Fruit fly (Drosophila melanogaster) whole organism, embryonic: ENCODE data around the gene Cks85A.
A peak's percentile ranks its signal among the peaks of the same experiment; 100 is the strongest.

Source experiments
- Ada2b ChIP-seq: fragments of 200-800 bp; sonication (Bioruptor generic); IDR thresholded peaks from 2 replicates; pipeline ENCODE4 v1.3.6; 2022; ENCODE audit warnings: missing biosample characterization, missing genetic modification characterization
- Antp ChIP-seq: fragments of 200-800 bp; sonication (Bioruptor generic); optimal IDR thresholded peaks from 3 replicates; lab custom pipeline; 2016; ENCODE audit warnings: missing biosample characterization, missing genetic modification characterization
- CG10654 ChIP-seq: fragments of 200-800 bp; sonication (Bioruptor generic); optimal IDR thresholded peaks from 2 replicates; lab custom pipeline; 2016; ENCODE audit warnings: missing biosample characterization, missing genetic modification characterization
- CG11560 ChIP-seq: fragments of 200-800 bp; sonication (Bioruptor generic); IDR thresholded peaks from 3 replicates; pipeline ENCODE4 v1.3.6; 2022; ENCODE audit warnings: missing biosample characterization, missing genetic modification characterization
- CG12104 ChIP-seq: fragments of 200-800 bp; sonication (Bioruptor generic); optimal IDR thresholded peaks from 3 replicates; lab custom pipeline; 2016; ENCODE audit warnings: missing biosample characterization, missing genetic modification characterization
- CG13624 ChIP-seq: fragments of 200-800 bp; sonication (Bioruptor generic); optimal IDR thresholded peaks from 2 replicates; lab custom pipeline; 2016; ENCODE audit warnings: missing biosample characterization, missing genetic modification characterization
- CG14860 ChIP-seq: fragments of 200-800 bp; sonication (Bioruptor generic); IDR thresholded peaks from 3 replicates; pipeline ENCODE4 v1.3.6; 2022; ENCODE audit warnings: missing biosample characterization, missing genetic modification characterization; ENCODE audit not compliant: partially characterized antibody
- CG15269 ChIP-seq: fragments of 200-800 bp; sonication (Bioruptor generic); optimal IDR thresholded peaks from 2 replicates; lab custom pipeline; 2018; ENCODE audit warnings: missing biosample characterization, mild to moderate bottlenecking, missing genetic modification characterization, moderate library complexity
- CG17385 ChIP-seq: fragments of 200-800 bp; sonication (Bioruptor generic); optimal IDR thresholded peaks from 3 replicates; lab custom pipeline; 2018; ENCODE audit warnings: missing biosample characterization, mild to moderate bottlenecking, missing genetic modification characterization
- CG17829 ChIP-seq: fragments of 200-800 bp; optimal IDR thresholded peaks from 2 replicates; lab custom pipeline; 2019; ENCODE audit warnings: missing biosample characterization, mild to moderate bottlenecking, missing genetic modification characterization, moderate library complexity
- CG18262 ChIP-seq: fragments of 200-800 bp; optimal IDR thresholded peaks from 3 replicates; lab custom pipeline; 2019; ENCODE audit warnings: missing biosample characterization, mild to moderate bottlenecking, missing genetic modification characterization, moderate library complexity
- CG18476 ChIP-seq: fragments of 200-800 bp; sonication (Bioruptor generic); optimal IDR thresholded peaks from 2 replicates; lab custom pipeline; 2016; ENCODE audit warnings: missing biosample characterization, mild to moderate bottlenecking, missing genetic modification characterization
- CG30431 ChIP-seq: fragments of 200-800 bp; sonication (Bioruptor generic); optimal IDR thresholded peaks from 2 replicates; lab custom pipeline; 2017; ENCODE audit warnings: missing biosample characterization, missing genetic modification characterization
- CG32532 ChIP-seq: fragments of 200-800 bp; sonication (Bioruptor generic); IDR thresholded peaks from 2 replicates; pipeline ENCODE4 v1.3.6; 2022; ENCODE audit warnings: missing biosample characterization, missing genetic modification characterization
- CG3281 ChIP-seq: fragments of 200-800 bp; sonication (Bioruptor generic); optimal IDR thresholded peaks from 3 replicates; lab custom pipeline; 2017; ENCODE audit warnings: missing biosample characterization, mild to moderate bottlenecking, missing genetic modification characterization
- CG34376 ChIP-seq: fragments of 200-800 bp; sonication (Bioruptor generic); optimal IDR thresholded peaks from 2 replicates; lab custom pipeline; 2018; ENCODE audit warnings: missing biosample characterization, mild to moderate bottlenecking, missing genetic modification characterization
- CG34422 ChIP-seq: fragments of 200-800 bp; sonication (Bioruptor generic); IDR thresholded peaks from 3 replicates; pipeline ENCODE4 v1.3.6; 2022; ENCODE audit warnings: missing biosample characterization, missing genetic modification characterization
- CG4617 ChIP-seq: fragments of 200-800 bp; sonication (Bioruptor generic); optimal IDR thresholded peaks from 3 replicates; lab custom pipeline; 2016; ENCODE audit warnings: missing biosample characterization, missing genetic modification characterization, borderline replicate concordance
- CG7357 ChIP-seq: fragments of 200-800 bp; sonication (Bioruptor generic); IDR thresholded peaks from 3 replicates; pipeline ENCODE4 v1.3.6; 2022; ENCODE audit warnings: missing biosample characterization, missing genetic modification characterization
- E2f1 ChIP-seq: fragments of 200-800 bp; sonication (Bioruptor generic); IDR thresholded peaks from 2 replicates; pipeline ENCODE4 v1.3.6; 2022; ENCODE audit warnings: missing biosample characterization, missing genetic modification characterization
- Hsf ChIP-seq: fragments of 200-800 bp; sonication (Bioruptor generic); optimal IDR thresholded peaks from 3 replicates; lab custom pipeline; 2016; ENCODE audit warnings: missing biosample characterization, missing genetic modification characterization
- Myb ChIP-seq: fragments of 200-800 bp; sonication (Bioruptor generic); optimal IDR thresholded peaks from 2 replicates; lab custom pipeline; 2016; ENCODE audit warnings: missing biosample characterization, missing genetic modification characterization
- Nf-YC ChIP-seq: fragments of 200-800 bp; optimal IDR thresholded peaks from 3 replicates; lab custom pipeline; 2019; ENCODE audit warnings: missing biosample characterization, mild to moderate bottlenecking, missing genetic modification characterization, moderate library complexity
- Sox102F ChIP-seq: fragments of 200-800 bp; sonication (Bioruptor generic); optimal IDR thresholded peaks from 2 replicates; lab custom pipeline; 2018; ENCODE audit warnings: missing biosample characterization, mild to moderate bottlenecking, missing genetic modification characterization, moderate library complexity
- Tbp ChIP-seq: fragments of >200 bp; optimal IDR thresholded peaks from 2 replicates; lab custom pipeline; 2018; ENCODE audit warnings: missing biosample characterization, missing genetic modification characterization
- Usf ChIP-seq: fragments of 200-800 bp; sonication (Bioruptor generic); optimal IDR thresholded peaks from 2 replicates; lab custom pipeline; 2017; ENCODE audit warnings: missing genotype, missing biosample characterization, missing genetic modification characterization
- Xbp1 ChIP-seq: fragments of 200-800 bp; sonication (Bioruptor generic); optimal IDR thresholded peaks from 3 replicates; lab custom pipeline; 2016; ENCODE audit warnings: missing biosample characterization, mild to moderate bottlenecking, missing genetic modification characterization
- amos ChIP-seq: fragments of 200-800 bp; sonication (Bioruptor generic); IDR thresholded peaks from 2 replicates; pipeline ENCODE4 v1.3.6; 2022; ENCODE audit warnings: missing biosample characterization, missing genetic modification characterization; ENCODE audit not compliant: partially characterized antibody
- ara ChIP-seq: fragments of 200-800 bp; sonication (Bioruptor generic); IDR thresholded peaks from 2 replicates; pipeline ENCODE4 v1.3.6; 2022; ENCODE audit warnings: missing biosample characterization, missing genetic modification characterization
- bbx ChIP-seq: fragments of 200-800 bp; sonication (Bioruptor generic); IDR thresholded peaks from 2 replicates; pipeline ENCODE4 v1.3.6; 2022; ENCODE audit warnings: missing biosample characterization, missing genetic modification characterization; ENCODE audit not compliant: partially characterized antibody
- cg ChIP-seq: fragments of 200-800 bp; sonication (Bioruptor generic); optimal IDR thresholded peaks from 3 replicates; lab custom pipeline; 2019; ENCODE audit warnings: missing biosample characterization, mild to moderate bottlenecking, missing genetic modification characterization, moderate library complexity
- chm ChIP-seq: fragments of 200-800 bp; sonication (Bioruptor generic); IDR thresholded peaks from 2 replicates; pipeline ENCODE4 v1.3.6; 2022; ENCODE audit warnings: missing biosample characterization, missing genetic modification characterization
- dm ChIP-seq: fragments of 200-800 bp; sonication (Bioruptor generic); optimal IDR thresholded peaks from 3 replicates; lab custom pipeline; 2016; ENCODE audit warnings: missing biosample characterization, missing genetic modification characterization
- fd102C ChIP-seq: fragments of 200-800 bp; sonication (Bioruptor generic); optimal IDR thresholded peaks from 2 replicates; lab custom pipeline; 2018; ENCODE audit warnings: missing biosample characterization, mild to moderate bottlenecking, missing genetic modification characterization, moderate library complexity
- gem ChIP-seq: fragments of 200-800 bp; sonication (Bioruptor generic); optimal IDR thresholded peaks from 2 replicates; lab custom pipeline; 2019; ENCODE audit warnings: missing biosample characterization, mild to moderate bottlenecking, missing genetic modification characterization, moderate library complexity
- gfzf ChIP-seq: fragments of 200-800 bp; sonication (Bioruptor generic); optimal IDR thresholded peaks from 2 replicates; lab custom pipeline; 2016; ENCODE audit warnings: missing biosample characterization, mild to moderate bottlenecking, missing genetic modification characterization, moderate library complexity
- inv ChIP-seq: fragments of 200-800 bp; sonication (Bioruptor generic); IDR thresholded peaks from 2 replicates; pipeline ENCODE4 v1.3.6; 2022; ENCODE audit warnings: missing biosample characterization, missing genetic modification characterization; ENCODE audit not compliant: partially characterized antibody
- jing ChIP-seq: fragments of 200-800 bp; sonication (Bioruptor generic); optimal IDR thresholded peaks from 2 replicates; lab custom pipeline; 2018; ENCODE audit warnings: missing biosample characterization, mild to moderate bottlenecking, missing genetic modification characterization
- kah ChIP-seq: fragments of 200-800 bp; sonication (Bioruptor generic); optimal IDR thresholded peaks from 2 replicates; lab custom pipeline; 2018; ENCODE audit warnings: missing biosample characterization, mild to moderate bottlenecking, missing genetic modification characterization
- kni ChIP-seq: fragments of 200-800 bp; sonication (Bioruptor generic); optimal IDR thresholded peaks from 3 replicates; lab custom pipeline; 2017; ENCODE audit warnings: mild to moderate bottlenecking, missing biosample characterization, missing genetic modification reagents, missing genetic modification characterization
- lov ChIP-seq, 2 experiments: fragments of 200-800 bp in 1 of 2; fragments of >200 bp in 1 of 2; sonication (Bioruptor generic) in 1 of 2; IDR thresholded peaks in 1 of 2; optimal IDR thresholded peaks in 1 of 2; 2 replicates in 1 of 2; 3 replicates in 1 of 2; pipeline versions ENCODE4 v1.3.6 to Lab custom; 2017 to 2022; ENCODE audit warnings: missing biosample characterization in 1 of 2, missing genetic modification characterization in 1 of 2
- nmo ChIP-seq: fragments of 200-800 bp; sonication (Bioruptor generic); optimal IDR thresholded peaks from 2 replicates; lab custom pipeline; 2018; ENCODE audit warnings: missing biosample characterization, mild to moderate bottlenecking, missing genetic modification characterization, moderate library complexity
- scrt ChIP-seq: fragments of 200-800 bp; sonication (Bioruptor generic); optimal IDR thresholded peaks from 2 replicates; lab custom pipeline; 2018; ENCODE audit warnings: missing biosample characterization, mild to moderate bottlenecking, missing genetic modification characterization, moderate library complexity
- sim ChIP-seq: fragments of 200-800 bp; sonication (Bioruptor generic); IDR thresholded peaks from 2 replicates; pipeline ENCODE4 v1.3.6; 2022; ENCODE audit warnings: missing biosample characterization, missing genetic modification characterization
- ssp ChIP-seq: fragments of 200-800 bp; sonication (Bioruptor generic); IDR thresholded peaks from 2 replicates; pipeline ENCODE4 v1.3.6; 2022; ENCODE audit warnings: missing biosample characterization, missing genetic modification characterization
- tin ChIP-seq: fragments of 200-800 bp; sonication (Bioruptor generic); optimal IDR thresholded peaks from 3 replicates; lab custom pipeline; 2016; ENCODE audit warnings: missing biosample characterization, missing genetic modification characterization
- tna ChIP-seq: fragments of 200-800 bp; sonication (Bioruptor generic); IDR thresholded peaks from 2 replicates; pipeline ENCODE4 v1.3.6; 2022; ENCODE audit warnings: missing biosample characterization, missing genetic modification characterization; ENCODE audit not compliant: partially characterized antibody
- vnd ChIP-seq: fragments of 200-800 bp; sonication (Bioruptor generic); IDR thresholded peaks from 3 replicates; pipeline ENCODE4 v1.3.6; 2022; ENCODE audit warnings: missing biosample characterization, missing genetic modification characterization; ENCODE audit not compliant: partially characterized antibody

The Cks85A gene

dm6 chr3R:8715851-8716550 is 2.3 kb downstream of the Cks85A start, which contains the start of gene TMEM216 (continued):
- TF ChIP-seq lov (optimal IDR thresholded peaks at IDR 0.05; lab: Kevin White, UChicago) (no peak), lov (GFP tag; IDR thresholded peaks at IDR 0.05; lab: Robert Waterston, UW) (no peak), amos (GFP tag; lab: Robert Waterston, UW) (peak; percentile 41; the same call in 1 of the 2 replicates), Xbp1 (GFP tag; lab: Kevin White, UChicago) (no peak), dm (peak; percentile 76), fd102C (GFP tag; lab: Kevin White, UChicago) (no peak), vnd (GFP tag; lab: Robert Waterston, UW) (0 out of 3 replicates have a peak, but pooled peaks have one; percentile 34), bbx (peak; percentile 66), gfzf (GFP tag; lab: Kevin White, UChicago) (peak; percentile 94), CG11560 (peak; percentile 85; the same call in 2 of the 3 replicates), Myb (GFP tag; lab: Kevin White, UChicago) (peak; percentile 56)

- TF ChIP-seq CG15269 (tag; lab: Kevin White, UChicago) (no peak), CG12104 (no peak), nmo (GFP tag; lab: Kevin White, UChicago) (no peak), Antp (GFP tag; lab: Kevin White, UChicago) (no peak), CG17385 (no peak), Hsf (GFP tag; lab: Kevin White, UChicago) (no peak), Ada2b (no peak), inv (GFP tag; lab: Robert Waterston, UW) (0 out of 2 replicates have a peak, but pooled peaks have one; percentile 8), tna (GFP tag; lab: Robert Waterston, UW) (0 out of 2 replicates have a peak, but pooled peaks have one; percentile 11), CG17829 (no peak), gem (tag; lab: Kevin White, UChicago) (no peak), CG32532 (GFP tag; lab: Robert Waterston, UW) (0 out of 2 replicates have a peak, but pooled peaks have one; percentile 9), kni (GFP tag; lab: Kevin White, UChicago) (no peak), CG7357 (GFP tag; lab: Robert Waterston, UW) (no peak), chm (GFP tag; lab: Robert Waterston, UW) (peak; percentile 51; the same call in 1 of the 2 replicates), CG18262 (no peak), jing (no peak), CG18476 (GFP tag; lab: Kevin White, UChicago) (no peak), CG30431 (no peak), Sox102F (GFP tag; lab: Kevin White, UChicago) (no peak), cg (GFP tag; lab: Kevin White, UChicago) (no peak), scrt (GFP tag; lab: Kevin White, UChicago) (peak; percentile 53), Tbp (GFP tag; lab: Kevin White, UChicago) (no peak), Nf-YC (tag; lab: Kevin White, UChicago) (no peak), sim (no peak), tin (GFP tag; lab: Kevin White, UChicago) (no peak), CG13624 (no peak), CG4617 (GFP tag; lab: Kevin White, UChicago) (peak; percentile 12), E2f1 (GFP tag; lab: Robert Waterston, UW) (no peak), kah (GFP tag; lab: Kevin White, UChicago) (peak; percentile 94), ara (no peak), CG34376 (GFP tag; lab: Kevin White, UChicago) (no peak), ssp (GFP tag; lab: Robert Waterston, UW) (no peak), CG34422 (GFP tag; lab: Robert Waterston, UW) (peak; percentile 16; the same call in 1 of the 3 replicates), CG10654 (GFP tag; lab: Kevin White, UChicago) (no peak), Usf (no peak), CG3281 (GFP tag; lab: Kevin White, UChicago) (no peak), CG14860 (GFP tag; lab: Robert Waterston, UW) (no peak)
Observed at dm6 chr3R:8715371-8715770, 2.9 kb downstream of the Cks85A start.
